Worm (Caenorhabditis elegans) whole organism, young adult: ENCODE data around the gene grwd-1.

ENCODE experiments used
- B0035.1 ChIP-seq: sonication (generic microtip); optimal IDR thresholded peaks from 2 replicates; lab custom pipeline; 2016; ENCODE audit warnings: missing genetic modification characterization, mild to moderate bottlenecking, missing compliant biosample characterization, missing genotype, missing genetic modification reagents
- F10E7.11 ChIP-seq: sonication (generic microtip); optimal IDR thresholded peaks from 2 replicates; lab custom pipeline; 2017; ENCODE audit warnings: mild to moderate bottlenecking, missing genetic modification characterization, moderate library complexity, missing compliant biosample characterization
- F52B5.7 ChIP-seq: sonication (generic microtip); optimal IDR thresholded peaks from 2 replicates; lab custom pipeline; 2016; ENCODE audit warnings: mild to moderate bottlenecking, missing genetic modification characterization, missing compliant biosample characterization
- K12H6.12 ChIP-seq: fragments of 200-800 bp; sonication (Bioruptor generic); optimal IDR thresholded peaks from 2 replicates; lab custom pipeline; 2018; ENCODE audit warnings: mild to moderate bottlenecking, missing genetic modification characterization, missing compliant biosample characterization
- T26A5.8 ChIP-seq: sonication (generic microtip); optimal IDR thresholded peaks from 2 replicates; lab custom pipeline; 2016; ENCODE audit warnings: missing genetic modification characterization, missing compliant biosample characterization
- Y53G8AR.9 ChIP-seq: fragments of 200-800 bp; sonication (Bioruptor generic); conservative IDR thresholded peaks from 2 replicates; pipeline ENCODE4 v1.3.6; 2022; ENCODE audit warnings: missing genetic modification reagents, missing genetic modification characterization, missing compliant biosample characterization
- akir-1 ChIP-seq: fragments of 200-800 bp; sonication (Bioruptor generic); optimal IDR thresholded peaks from 2 replicates; lab custom pipeline; 2018; ENCODE audit warnings: mild to moderate bottlenecking, missing genetic modification characterization, moderate library complexity, missing compliant biosample characterization
- ama-1 ChIP-seq, 3 experiments: fragments of 150-350 bp in 1 of 3; sonication (generic microtip) in 2 of 3; optimal IDR thresholded peaks; 2 replicates each; lab custom pipeline; 2014 to 2018; ENCODE audit warnings: missing biosample characterization in 2 of 3, missing genetic modification characterization in 2 of 3, missing genetic modification reagents in 2 of 3
- aptf-3 ChIP-seq: fragments of 200-800 bp; sonication (Bioruptor generic); IDR thresholded peaks from 2 replicates; pipeline ENCODE4 v1.3.6; 2022; ENCODE audit warnings: missing genetic modification characterization, missing compliant biosample characterization
- attf-5 ChIP-seq: fragments of 200-800 bp; sonication (Bioruptor generic); optimal IDR thresholded peaks from 2 replicates; lab custom pipeline; 2018; ENCODE audit warnings: mild to moderate bottlenecking, missing genetic modification characterization, missing compliant biosample characterization
- bed-2 ChIP-seq: fragments of 200-800 bp; sonication (Bioruptor generic); IDR thresholded peaks from 2 replicates; pipeline ENCODE4 v1.3.6; 2022; ENCODE audit warnings: missing genetic modification reagents, missing genetic modification characterization, missing compliant biosample characterization
- cebp-1 ChIP-seq, 2 experiments: fragments of 200-800 bp in 1 of 2; sonication (Bioruptor generic) in 1 of 2; sonication (generic microtip) in 1 of 2; IDR thresholded peaks in 1 of 2; optimal IDR thresholded peaks in 1 of 2; 2 replicates each; pipeline versions ENCODE4 v1.3.6 to Lab custom; 2017 to 2022; ENCODE audit warnings: missing compliant biosample characterization in 2 of 2, missing genetic modification characterization in 2 of 2, mild to moderate bottlenecking in 1 of 2, missing genetic modification reagents in 1 of 2, moderate library complexity in 1 of 2
- ceh-100 ChIP-seq: fragments of 200-800 bp; sonication (Bioruptor generic); IDR thresholded peaks from 2 replicates; pipeline ENCODE4 v1.3.6; 2022; ENCODE audit warnings: missing genetic modification reagents, missing genetic modification characterization, missing compliant biosample characterization
- ceh-91 ChIP-seq: fragments of 200-800 bp; sonication (Bioruptor generic); IDR thresholded peaks from 2 replicates; pipeline ENCODE4 v1.3.6; 2022; ENCODE audit warnings: missing genetic modification reagents, missing genetic modification characterization, missing compliant biosample characterization
- die-1 ChIP-seq: sonication (generic microtip); optimal IDR thresholded peaks from 2 replicates; lab custom pipeline; 2016; ENCODE audit warnings: missing genotype, mild to moderate bottlenecking, missing genetic modification characterization, missing compliant biosample characterization
- hmg-1.2 ChIP-seq: fragments of 200-800 bp; sonication (Bioruptor generic); IDR thresholded peaks from 2 replicates; pipeline ENCODE4 v1.3.6; 2022; ENCODE audit warnings: missing genetic modification reagents, missing genetic modification characterization, missing compliant biosample characterization
- hrde-1 ChIP-seq: sonication (generic microtip); optimal IDR thresholded peaks from 2 replicates; lab custom pipeline; 2016; ENCODE audit warnings: missing genetic modification characterization, mild to moderate bottlenecking, missing compliant biosample characterization, moderate library complexity, missing genotype, missing genetic modification reagents, borderline replicate concordance
- hsf-1 ChIP-seq: fragments of 200-800 bp; sonication (Bioruptor generic); IDR thresholded peaks from 2 replicates; pipeline ENCODE4 v1.3.6; 2022; ENCODE audit warnings: missing genetic modification reagents, missing genetic modification characterization, missing compliant biosample characterization
- lin-40 ChIP-seq: sonication (generic microtip); optimal IDR thresholded peaks from 2 replicates; lab custom pipeline; 2016; ENCODE audit warnings: missing genetic modification characterization, mild to moderate bottlenecking, missing compliant biosample characterization, missing genotype, missing genetic modification reagents
- lsy-27 ChIP-seq: sonication (generic microtip); optimal IDR thresholded peaks from 2 replicates; lab custom pipeline; 2017; ENCODE audit warnings: missing genetic modification characterization, mild to moderate bottlenecking, missing compliant biosample characterization, antibody characterized with exemption, missing genotype, borderline replicate concordance; ENCODE audit not compliant: insufficient read depth
- madf-3 ChIP-seq: fragments of 200-800 bp; sonication (Bioruptor generic); IDR thresholded peaks from 2 replicates; pipeline ENCODE4 v1.3.6; 2022; ENCODE audit warnings: missing genetic modification reagents, missing genetic modification characterization, missing compliant biosample characterization
- madf-6 ChIP-seq: fragments of 200-800 bp; sonication (Bioruptor generic); IDR thresholded peaks from 2 replicates; pipeline ENCODE4 v1.3.6; 2022; ENCODE audit warnings: missing genetic modification reagents, missing genetic modification characterization, missing compliant biosample characterization
- madf-8 ChIP-seq: fragments of 200-800 bp; sonication (Bioruptor generic); conservative IDR thresholded peaks from 2 replicates; pipeline ENCODE4 v1.3.6; 2022; ENCODE audit warnings: missing genetic modification reagents, missing genetic modification characterization, missing compliant biosample characterization
- nfya-2 ChIP-seq: fragments of 200-800 bp; sonication (Bioruptor generic); IDR thresholded peaks from 2 replicates; pipeline ENCODE4 v1.3.6; 2022; ENCODE audit warnings: missing genetic modification reagents, missing genetic modification characterization, missing compliant biosample characterization
- rcor-1 ChIP-seq: fragments of 200-800 bp; sonication (Bioruptor generic); IDR thresholded peaks from 2 replicates; pipeline ENCODE4 v1.3.6; 2022; ENCODE audit warnings: missing genetic modification reagents, missing genetic modification characterization, missing compliant biosample characterization
- somi-1 ChIP-seq: fragments of 200-800 bp; sonication (Bioruptor generic); optimal IDR thresholded peaks from 2 replicates; lab custom pipeline; 2018; ENCODE audit warnings: mild to moderate bottlenecking, missing genetic modification characterization, missing compliant biosample characterization
- sptf-2 ChIP-seq: fragments of 200-800 bp; sonication (Bioruptor generic); optimal IDR thresholded peaks from 2 replicates; lab custom pipeline; 2018; ENCODE audit warnings: mild to moderate bottlenecking, missing genetic modification characterization, missing compliant biosample characterization
- tbx-9 ChIP-seq: sonication (generic microtip); optimal IDR thresholded peaks from 2 replicates; lab custom pipeline; 2016; ENCODE audit warnings: borderline replicate concordance, missing genetic modification characterization, inconsistent platforms, missing compliant biosample characterization
- tlf-1 ChIP-seq: fragments of 200-800 bp; sonication (Bioruptor generic); optimal IDR thresholded peaks from 2 replicates; lab custom pipeline; 2018; ENCODE audit warnings: mild to moderate bottlenecking, missing genetic modification characterization, missing compliant biosample characterization
- unc-62 ChIP-seq: fragments of 150-350 bp; optimal IDR thresholded peaks from 2 replicates; lab custom pipeline; 2014; ENCODE audit warnings: missing biosample characterization, missing genetic modification reagents, missing genetic modification characterization
- xnd-1 ChIP-seq: sonication (generic microtip); optimal IDR thresholded peaks from 2 replicates; lab custom pipeline; 2016; ENCODE audit warnings: missing genotype, missing genetic modification reagents, missing genetic modification characterization, missing compliant biosample characterization
- zfh-2 ChIP-seq: fragments of 200-800 bp; sonication (Bioruptor generic); conservative IDR thresholded peaks from 2 replicates; pipeline ENCODE4 v1.3.6; 2022; ENCODE audit warnings: missing genetic modification reagents, missing genetic modification characterization, missing compliant biosample characterization
- ztf-3 ChIP-seq: fragments of 200-800 bp; sonication (Bioruptor generic); optimal IDR thresholded peaks from 2 replicates; lab custom pipeline; 2018; ENCODE audit warnings: mild to moderate bottlenecking, missing genetic modification characterization, missing compliant biosample characterization

The grwd-1 gene

ce11 chrIII:5159505-5159904 is 6.2 kb downstream of the grwd-1 start, which contains the start of gene T10F2.5:
Gene T10F2.5, minus strand, starts transcription at chrIII:5159605.
- no peak for TF ChIP-seq madf-8 (GFP tag; lab: Robert Waterston, UW)
- peak; percentile 14 for TF ChIP-seq hrde-1
- no peak for TF ChIP-seq unc-62 (GFP tag; lab: Kevin White, UChicago)
- TF ChIP-seq, all 124 proteins: peak for 1

ce11 chrIII:5160803-5161202 is 7.5 kb downstream of the grwd-1 start:
- no peak for TF ChIP-seq ama-1 (optimal IDR thresholded peaks at IDR 0.05; lab: Kevin White, UChicago)
- TF ChIP-seq ama-1 (GFP tag; optimal IDR thresholded peaks at IDR 0.05; lab: Kevin White, UChicago): no peak
- no peak for TF ChIP-seq zfh-2
- no peak for TF ChIP-seq tbx-9
- TF ChIP-seq madf-3: no peak
- TF ChIP-seq, all 124 proteins: peak for 0

- no peak for TF ChIP-seq madf-3
- TF ChIP-seq Y53G8AR.9 (GFP tag; lab: Robert Waterston, UW): 0 out of 2 replicates have a peak, but pooled peaks have one; percentile 27
- TF ChIP-seq lsy-27: no peak
- peak; percentile 41; the same call in 1 of the 2 replicates for TF ChIP-seq hmg-1.2 (GFP tag; lab: Robert Waterston, UW)
- no peak for TF ChIP-seq F10E7.11 (tag; lab: Kevin White, UChicago)
- TF ChIP-seq ama-1 (optimal IDR thresholded peaks at IDR 0.05; lab: Kevin White, UChicago): no peak
- TF ChIP-seq ama-1 (GFP tag; optimal IDR thresholded peaks at IDR 0.05; lab: Kevin White, UChicago): no peak
- no peak for TF ChIP-seq nfya-2 (GFP tag; lab: Robert Waterston, UW)
- TF ChIP-seq cebp-1 (GFP tag; IDR thresholded peaks at IDR 0.05; lab: Robert Waterston, UW): peak; percentile 91
- peak; percentile 98 for TF ChIP-seq cebp-1 (tag; optimal IDR thresholded peaks at IDR 0.05; lab: Kevin White, UChicago)
- no peak for TF ChIP-seq somi-1
- TF ChIP-seq sptf-2 (GFP tag; lab: Kevin White, UChicago): no peak
- peak; percentile 29; the same call in 1 of the 2 replicates for TF ChIP-seq madf-6 (GFP tag; lab: Robert Waterston, UW)
- TF ChIP-seq attf-5 (GFP tag; lab: Kevin White, UChicago): peak; percentile 62
- TF ChIP-seq lin-40 (tag; lab: Kevin White, UChicago): no peak
- no peak for TF ChIP-seq bed-2 (GFP tag; lab: Robert Waterston, UW)
- no peak for TF ChIP-seq tbx-9
- no peak for TF ChIP-seq hsf-1
Measured at ce11 chrIII:5162820-5163631, 9.8 kb downstream of the grwd-1 start, which contains the start of gene gars-1. Gene gars-1, minus strand, starts transcription at chrIII:5163627.

DNA sequence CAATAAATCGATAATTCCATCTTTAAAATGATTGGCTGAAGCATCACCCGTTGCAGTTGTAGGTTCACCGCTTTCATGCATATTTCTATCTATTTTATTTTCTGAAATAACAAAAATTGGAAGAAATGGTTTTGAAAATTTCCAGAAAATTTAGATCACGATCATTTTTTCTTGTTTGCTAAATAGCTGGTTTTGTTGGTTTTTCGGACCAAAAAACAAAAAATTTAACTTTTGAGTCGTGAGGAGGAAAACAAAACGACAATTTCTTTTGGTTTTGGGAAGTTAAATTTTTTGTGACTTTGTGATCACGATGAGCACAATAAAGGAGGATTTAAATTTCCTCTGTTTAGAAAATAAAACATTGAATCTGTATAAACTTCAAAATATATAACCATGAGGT is 11.9 kb downstream of the grwd-1 start, which contains the start of gene T10F2.2:
Gene T10F2.2, minus strand, starts transcription at position 101 of the 400 bp plus-strand sequence.
- TF ChIP-seq rcor-1 (GFP tag; lab: Robert Waterston, UW): no peak
- no peak for TF ChIP-seq T26A5.8 (tag; lab: Kevin White, UChicago)
- no peak for TF ChIP-seq lin-40 (tag; lab: Kevin White, UChicago)
- TF ChIP-seq aptf-3 (GFP tag; lab: Robert Waterston, UW): no peak
- no peak for TF ChIP-seq tlf-1 (GFP tag; lab: Kevin White, UChicago)
- no peak for TF ChIP-seq xnd-1
- no peak for TF ChIP-seq B0035.1 (tag; lab: Kevin White, UChicago)
- no peak for TF ChIP-seq die-1 (tag; lab: Kevin White, UChicago)
- no peak for TF ChIP-seq ztf-3 (GFP tag; lab: Kevin White, UChicago)
- no peak for TF ChIP-seq F52B5.7 (tag; lab: Kevin White, UChicago)
- TF ChIP-seq attf-5 (GFP tag; lab: Kevin White, UChicago): no peak
- no peak for TF ChIP-seq ceh-91 (GFP tag; lab: Robert Waterston, UW)
- TF ChIP-seq cebp-1 (GFP tag; IDR thresholded peaks at IDR 0.05; lab: Robert Waterston, UW): no peak
- no peak for TF ChIP-seq cebp-1 (tag; optimal IDR thresholded peaks at IDR 0.05; lab: Kevin White, UChicago)
- TF ChIP-seq akir-1 (GFP tag; lab: Kevin White, UChicago): no peak
- no peak for TF ChIP-seq nfya-2 (GFP tag; lab: Robert Waterston, UW)
- no peak for TF ChIP-seq hsf-1
- TF ChIP-seq K12H6.12: no peak
- TF ChIP-seq ceh-100: no peak
- TF ChIP-seq F10E7.11 (tag; lab: Kevin White, UChicago): no peak
- TF ChIP-seq, all 124 proteins: peak for 0
